Worm (Caenorhabditis elegans) whole organism, early embryonic: ENCODE data around the gene F55B11.7.
"Not testable (repeated sequence)": the region's sequence is repeated elsewhere in the genome, so short reads cannot be mapped to it uniquely, and the experiment has no call there.

Source experiments
- B0310.2 ChIP-seq: sonication (generic microtip); optimal IDR thresholded peaks from 2 replicates; lab custom pipeline; 2016; ENCODE audit warnings: mild to moderate bottlenecking, missing genetic modification characterization, missing compliant biosample characterization
- F13C5.2 ChIP-seq: sonication (generic microtip); optimal IDR thresholded peaks from 2 replicates; lab custom pipeline; 2017; ENCODE audit warnings: mild to moderate bottlenecking, missing genetic modification characterization, inconsistent platforms, missing compliant biosample characterization
- aly-1 ChIP-seq: sonication (generic microtip); optimal IDR thresholded peaks from 2 replicates; lab custom pipeline; 2016; ENCODE audit warnings: missing genetic modification characterization, missing compliant biosample characterization
- ama-1 ChIP-seq: fragments of 150-350 bp; optimal IDR thresholded peaks from 2 replicates; lab custom pipeline; 2014
- ceh-13 ChIP-seq: fragments of 200-800 bp; sonication (Bioruptor generic); optimal IDR thresholded peaks from 2 replicates; lab custom pipeline; 2018; ENCODE audit warnings: mild to moderate bottlenecking, missing genetic modification characterization, missing compliant biosample characterization
- ets-7 ChIP-seq: sonication (generic microtip); optimal IDR thresholded peaks from 2 replicates; lab custom pipeline; 2016; ENCODE audit warnings: missing genotype, missing genetic modification characterization, missing compliant biosample characterization
- flt-1 ChIP-seq: fragments of 200-800 bp; sonication (Bioruptor generic); IDR thresholded peaks from 2 replicates; pipeline ENCODE4 v1.3.6; 2022; ENCODE audit warnings: missing genetic modification characterization, missing compliant biosample characterization
- hmbx-1 ChIP-seq: sonication (generic microtip); optimal IDR thresholded peaks from 2 replicates; lab custom pipeline; 2016; ENCODE audit warnings: mild to moderate bottlenecking, missing genetic modification characterization, missing compliant biosample characterization
- hmg-4 ChIP-seq: fragments of 200-800 bp; sonication (Bioruptor generic); optimal IDR thresholded peaks from 2 replicates; lab custom pipeline; 2018; ENCODE audit warnings: mild to moderate bottlenecking, missing genetic modification characterization, missing compliant biosample characterization
- hnd-1 ChIP-seq: sonication (generic microtip); optimal IDR thresholded peaks from 2 replicates; lab custom pipeline; 2016; ENCODE audit warnings: missing genetic modification characterization, missing compliant biosample characterization
- pes-1 ChIP-seq: fragments of 200-800 bp; sonication (Bioruptor generic); IDR thresholded peaks from 2 replicates; pipeline ENCODE4 v1.3.6; 2022; ENCODE audit warnings: missing genetic modification reagents, missing genetic modification characterization, missing compliant biosample characterization
- scrt-1 ChIP-seq: fragments of 200-800 bp; sonication (Bioruptor generic); IDR thresholded peaks from 2 replicates; pipeline ENCODE4 v1.3.6; 2022; ENCODE audit warnings: missing genetic modification characterization, missing compliant biosample characterization
- sea-1 ChIP-seq: fragments of 200-800 bp; sonication (Bioruptor generic); conservative IDR thresholded peaks from 2 replicates; pipeline ENCODE4 v1.3.6; 2022; ENCODE audit warnings: missing genetic modification characterization, missing compliant biosample characterization
- tbx-11 ChIP-seq: fragments of 200-800 bp; sonication (Bioruptor generic); IDR thresholded peaks from 2 replicates; pipeline ENCODE4 v1.3.6; 2022; ENCODE audit warnings: missing genetic modification characterization, missing compliant biosample characterization
- tra-4 ChIP-seq: sonication (generic microtip); optimal IDR thresholded peaks from 2 replicates; lab custom pipeline; 2017; ENCODE audit warnings: missing genetic modification characterization, missing compliant biosample characterization

The F55B11.7 gene

DNA sequence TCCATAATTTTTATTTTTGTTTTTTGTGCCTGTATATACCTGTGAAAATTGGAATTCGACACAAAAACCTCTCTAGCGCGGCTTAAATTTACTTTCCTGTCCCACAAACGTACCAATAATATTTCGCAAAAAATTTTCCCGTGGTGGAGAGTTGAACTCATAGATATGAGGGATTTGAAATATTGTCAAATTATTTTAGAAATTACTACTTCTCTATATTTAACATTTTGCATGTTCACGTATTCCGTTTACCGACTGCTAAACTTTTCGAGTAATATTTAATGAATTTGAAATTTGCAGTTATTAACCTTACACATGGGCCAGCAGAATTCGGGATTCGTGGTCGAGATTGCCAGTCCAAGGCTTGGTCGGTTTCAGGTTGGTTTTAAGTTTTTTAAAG lies 48.0 kb downstream of the F55B11.7 start, which contains the start of gene Y67A10A.7:
Y67A10A.7 (plus strand) TSS at position 301 of the 400 bp plus-strand sequence.
- TF ChIP-seq hmbx-1 (tag; lab: Kevin White, UChicago); hmg-4 (GFP tag; lab: Kevin White, UChicago); ama-1 (lab: Kevin White, UChicago): not testable (repeated sequence)

DNA sequence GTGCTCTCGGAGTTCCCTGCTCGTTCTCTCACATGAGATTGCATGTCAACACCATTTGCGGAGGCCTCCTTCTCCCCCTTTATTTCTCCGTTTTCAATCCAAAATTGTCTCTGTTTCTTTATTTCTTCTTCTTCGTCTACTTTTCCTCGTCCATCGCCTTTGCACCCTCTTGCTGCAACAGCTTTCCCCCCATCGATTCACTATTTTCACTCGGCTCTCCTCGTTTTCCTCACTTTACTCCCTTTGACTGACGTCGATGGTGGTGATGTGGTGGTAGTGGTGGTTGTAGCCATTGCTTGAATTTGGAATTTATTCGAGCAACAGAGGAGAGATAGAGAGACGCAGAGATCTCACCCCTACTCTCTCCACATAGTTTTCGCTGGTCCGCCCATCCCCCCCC lies 50.2 kb downstream of the F55B11.7 start:
- TF ChIP-seq sea-1, result no peak
- TF ChIP-seq ama-1 (lab: Kevin White, UChicago), result no peak
- TF ChIP-seq ets-7 (tag; lab: Kevin White, UChicago), result no peak
- no peak for TF ChIP-seq hmg-4 (GFP tag; lab: Kevin White, UChicago)
- no peak for TF ChIP-seq B0310.2 (tag; lab: Kevin White, UChicago)
- TF ChIP-seq tra-4, result no peak
- no peak for TF ChIP-seq flt-1 (GFP tag; lab: Robert Waterston, UW)
- TF ChIP-seq ceh-13, result no peak
- TF ChIP-seq hnd-1 (tag; lab: Kevin White, UChicago), result no peak
- TF ChIP-seq scrt-1 (GFP tag; lab: Robert Waterston, UW), result no peak
- TF ChIP-seq tbx-11, result no peak
- no peak for TF ChIP-seq pes-1 (GFP tag; lab: Robert Waterston, UW)
- TF ChIP-seq F13C5.2 (tag; lab: Kevin White, UChicago), result no peak
- no peak for TF ChIP-seq aly-1 (tag; lab: Kevin White, UChicago)
